Fruit fly (Drosophila melanogaster) whole organism, embryonic: Measurements from ENCODE around the gene sif.

Experiments
- Ada2b ChIP-seq: fragments of 200-800 bp; sonication (Bioruptor generic); IDR thresholded peaks from 2 replicates; pipeline ENCODE4 v1.3.6; 2022; ENCODE audit warnings: missing biosample characterization, missing genetic modification characterization
- Atf-2 ChIP-seq: fragments of 200-800 bp; sonication (Bioruptor generic); optimal IDR thresholded peaks from 2 replicates; lab custom pipeline; 2016; ENCODE audit warnings: missing biosample characterization, missing genetic modification characterization
- B-H2 ChIP-seq: fragments of 200-800 bp; sonication (Bioruptor generic); optimal IDR thresholded peaks from 2 replicates; lab custom pipeline; 2018; ENCODE audit warnings: missing biosample characterization, mild to moderate bottlenecking, missing genetic modification characterization
- BEAF-32 ChIP-seq: fragments of 200-800 bp; sonication (Bioruptor generic); optimal IDR thresholded peaks from 3 replicates; lab custom pipeline; 2017; ENCODE audit warnings: missing biosample characterization, missing genetic modification characterization, mild to moderate bottlenecking, moderate library complexity, missing genetic modification reagents
- CG10267 ChIP-seq: fragments of 200-800 bp; sonication (Bioruptor generic); optimal IDR thresholded peaks from 2 replicates; lab custom pipeline; 2018; ENCODE audit warnings: missing biosample characterization, mild to moderate bottlenecking, missing genetic modification characterization, moderate library complexity
- CG10959 ChIP-seq: fragments of 200-800 bp; sonication (Bioruptor generic); IDR thresholded peaks from 2 replicates; pipeline ENCODE4 v1.3.6; 2022; ENCODE audit warnings: missing biosample characterization, missing genetic modification characterization
- CG11696 ChIP-seq: fragments of 200-800 bp; sonication (Bioruptor generic); IDR thresholded peaks from 2 replicates; pipeline ENCODE4 v1.3.6; 2022; ENCODE audit warnings: missing biosample characterization, missing genetic modification characterization
- CG13624 ChIP-seq: fragments of 200-800 bp; sonication (Bioruptor generic); optimal IDR thresholded peaks from 2 replicates; lab custom pipeline; 2016; ENCODE audit warnings: missing biosample characterization, missing genetic modification characterization
- CG13775 ChIP-seq: fragments of 200-800 bp; sonication (Bioruptor generic); optimal IDR thresholded peaks from 3 replicates; lab custom pipeline; 2017; ENCODE audit warnings: missing biosample characterization, mild to moderate bottlenecking, missing genetic modification characterization
- CG14710 ChIP-seq: fragments of 200-800 bp; sonication (Bioruptor generic); optimal IDR thresholded peaks from 3 replicates; lab custom pipeline; 2019; ENCODE audit warnings: missing biosample characterization, mild to moderate bottlenecking, missing genetic modification characterization, moderate library complexity
- CG14965 ChIP-seq: fragments of 200-800 bp; sonication (Bioruptor generic); optimal IDR thresholded peaks from 2 replicates; lab custom pipeline; 2016; ENCODE audit warnings: missing biosample characterization, missing genetic modification characterization, borderline replicate concordance
- CG16779 ChIP-seq: fragments of 200-800 bp; sonication (Bioruptor generic); IDR thresholded peaks from 2 replicates; pipeline ENCODE4 v1.3.6; 2022; ENCODE audit warnings: missing biosample characterization, missing genetic modification characterization
- CG17328 ChIP-seq: fragments of 200-800 bp; sonication (Bioruptor generic); IDR thresholded peaks from 2 replicates; pipeline ENCODE4 v1.3.6; 2022; ENCODE audit warnings: missing biosample characterization, missing genetic modification characterization
- CG2129 ChIP-seq: fragments of 200-800 bp; sonication (Bioruptor generic); IDR thresholded peaks from 2 replicates; pipeline ENCODE4 v1.3.6; 2022; ENCODE audit warnings: missing biosample characterization, missing genetic modification characterization; ENCODE audit not compliant: partially characterized antibody
- CG2678 ChIP-seq: fragments of 200-800 bp; sonication (Bioruptor generic); optimal IDR thresholded peaks from 3 replicates; lab custom pipeline; 2019; ENCODE audit warnings: missing biosample characterization, mild to moderate bottlenecking, missing genetic modification characterization, moderate library complexity
- CG2889 ChIP-seq: fragments of 200-800 bp; sonication (Bioruptor generic); IDR thresholded peaks from 3 replicates; pipeline ENCODE4 v1.3.6; 2022; ENCODE audit warnings: missing biosample characterization, missing genetic modification characterization
- CG31365 ChIP-seq: fragments of 200-800 bp; sonication (Bioruptor generic); optimal IDR thresholded peaks from 2 replicates; lab custom pipeline; 2018; ENCODE audit warnings: missing biosample characterization, mild to moderate bottlenecking, missing genetic modification characterization
- CG33213 ChIP-seq: fragments of 200-800 bp; sonication (Bioruptor generic); optimal IDR thresholded peaks from 3 replicates; lab custom pipeline; 2016; ENCODE audit warnings: missing biosample characterization, missing genetic modification characterization
- CG3847 ChIP-seq: fragments of 200-800 bp; sonication (Bioruptor generic); IDR thresholded peaks from 2 replicates; pipeline ENCODE4 v1.3.6; 2022; ENCODE audit warnings: missing biosample characterization, missing genetic modification characterization
- CG6654 ChIP-seq: fragments of 200-800 bp; sonication (Bioruptor generic); optimal IDR thresholded peaks from 2 replicates; lab custom pipeline; 2017; ENCODE audit warnings: missing biosample characterization, mild to moderate bottlenecking, missing genetic modification characterization
- CG7745 ChIP-seq: fragments of 200-800 bp; sonication (Bioruptor generic); optimal IDR thresholded peaks from 2 replicates; lab custom pipeline; 2018; ENCODE audit warnings: missing biosample characterization, mild to moderate bottlenecking, missing genetic modification characterization, moderate library complexity
- CG7963 ChIP-seq: fragments of 200-800 bp; sonication (Bioruptor generic); IDR thresholded peaks from 3 replicates; pipeline ENCODE4 v1.3.6; 2022; ENCODE audit warnings: missing biosample characterization, missing genetic modification characterization; ENCODE audit not compliant: partially characterized antibody
- CG8089 ChIP-seq: fragments of 200-800 bp; sonication (Bioruptor generic); optimal IDR thresholded peaks from 3 replicates; lab custom pipeline; 2016; ENCODE audit warnings: missing biosample characterization, missing genetic modification characterization
- CG8281 ChIP-seq: fragments of 200-800 bp; sonication (Bioruptor generic); optimal IDR thresholded peaks from 2 replicates; lab custom pipeline; 2018; ENCODE audit warnings: missing biosample characterization, mild to moderate bottlenecking, missing genetic modification characterization, moderate library complexity
- CG9727 ChIP-seq: fragments of 200-800 bp; sonication (Bioruptor generic); optimal IDR thresholded peaks from 3 replicates; lab custom pipeline; 2017; ENCODE audit warnings: missing biosample characterization, mild to moderate bottlenecking, missing genetic modification characterization
- CoRest ChIP-seq: fragments of 200-800 bp; sonication (Bioruptor generic); optimal IDR thresholded peaks from 3 replicates; lab custom pipeline; 2018; ENCODE audit warnings: missing biosample characterization, mild to moderate bottlenecking, missing genetic modification characterization, moderate library complexity
- D19A ChIP-seq: fragments of 200-800 bp; optimal IDR thresholded peaks from 3 replicates; lab custom pipeline; 2019; ENCODE audit warnings: missing biosample characterization, mild to moderate bottlenecking, missing genetic modification characterization, moderate library complexity
- Dip2 ChIP-seq: fragments of 200-800 bp; sonication (Bioruptor generic); IDR thresholded peaks from 2 replicates; pipeline ENCODE4 v1.3.6; 2022; ENCODE audit warnings: missing biosample characterization, missing genetic modification characterization
- Drgx ChIP-seq: fragments of 200-800 bp; sonication (Bioruptor generic); IDR thresholded peaks from 2 replicates; pipeline ENCODE4 v1.3.6; 2022; ENCODE audit warnings: missing biosample characterization, missing genetic modification characterization
- E2f1 ChIP-seq: fragments of 200-800 bp; sonication (Bioruptor generic); IDR thresholded peaks from 2 replicates; pipeline ENCODE4 v1.3.6; 2022; ENCODE audit warnings: missing biosample characterization, missing genetic modification characterization
- Fer1 ChIP-seq: fragments of 200-800 bp; sonication (Bioruptor generic); optimal IDR thresholded peaks from 2 replicates; lab custom pipeline; 2017; ENCODE audit warnings: missing biosample characterization, mild to moderate bottlenecking, missing genetic modification characterization
- Kr ChIP-seq: fragments of 200-800 bp; sonication (Bioruptor generic); optimal IDR thresholded peaks from 2 replicates; lab custom pipeline; 2017; ENCODE audit warnings: missing biosample characterization, mild to moderate bottlenecking, missing genetic modification characterization
- Mad ChIP-seq: fragments of 200-800 bp; sonication (Bioruptor generic); optimal IDR thresholded peaks from 2 replicates; lab custom pipeline; 2016; ENCODE audit warnings: missing biosample characterization, missing genetic modification characterization
- NFAT ChIP-seq: fragments of 200-800 bp; sonication (Bioruptor generic); IDR thresholded peaks from 2 replicates; pipeline ENCODE4 v1.3.6; 2022; ENCODE audit warnings: missing biosample characterization, missing genetic modification characterization
- Oaz ChIP-seq: fragments of 200-800 bp; sonication (Bioruptor generic); IDR thresholded peaks from 2 replicates; pipeline ENCODE4 v1.3.6; 2022; ENCODE audit warnings: missing biosample characterization, missing genetic modification characterization
- Six4 ChIP-seq: fragments of 200-800 bp; sonication (Bioruptor generic); optimal IDR thresholded peaks from 2 replicates; lab custom pipeline; 2016; ENCODE audit warnings: missing biosample characterization, missing genetic modification characterization
- Vsx1 ChIP-seq: fragments of 200-800 bp; sonication (Bioruptor generic); optimal IDR thresholded peaks from 2 replicates; lab custom pipeline; 2017; ENCODE audit warnings: missing biosample characterization, mild to moderate bottlenecking, missing genetic modification characterization, missing genetic modification reagents
- ato ChIP-seq: fragments of 200-800 bp; sonication (Bioruptor generic); IDR thresholded peaks from 2 replicates; pipeline ENCODE4 v1.3.6; 2022; ENCODE audit warnings: missing biosample characterization, missing genetic modification characterization; ENCODE audit not compliant: partially characterized antibody
- croc ChIP-seq: fragments of 200-800 bp; sonication (Bioruptor generic); conservative IDR thresholded peaks from 3 replicates; pipeline ENCODE4 v1.3.6; 2022; ENCODE audit warnings: missing biosample characterization, missing genetic modification characterization
- da ChIP-seq: fragments of 200-800 bp; sonication (Bioruptor generic); optimal IDR thresholded peaks from 2 replicates; lab custom pipeline; 2016; ENCODE audit warnings: missing biosample characterization, missing genetic modification characterization
- dpn ChIP-seq, 2 experiments: fragments of 200-800 bp; sonication (Bioruptor generic); optimal IDR thresholded peaks; 3 replicates each; lab custom pipeline; 2016; ENCODE audit warnings: missing biosample characterization in 2 of 2, missing genetic modification characterization in 2 of 2
- fd64A ChIP-seq: fragments of 200-800 bp; sonication (Bioruptor generic); optimal IDR thresholded peaks from 3 replicates; lab custom pipeline; 2018; ENCODE audit warnings: missing biosample characterization, mild to moderate bottlenecking, missing genetic modification characterization
- gcm2 ChIP-seq: fragments of 200-800 bp; sonication (Bioruptor generic); optimal IDR thresholded peaks from 2 replicates; lab custom pipeline; 2016; ENCODE audit warnings: missing biosample characterization, missing genetic modification characterization
- grn ChIP-seq: fragments of 200-800 bp; sonication (Bioruptor generic); optimal IDR thresholded peaks from 3 replicates; lab custom pipeline; 2017; ENCODE audit warnings: missing biosample characterization, missing genetic modification characterization
- mam ChIP-seq: fragments of 200-800 bp; sonication (Bioruptor generic); optimal IDR thresholded peaks from 3 replicates; lab custom pipeline; 2016; ENCODE audit warnings: missing biosample characterization, missing genetic modification characterization
- odd ChIP-seq: fragments of 200-800 bp; sonication (Bioruptor generic); optimal IDR thresholded peaks from 2 replicates; lab custom pipeline; 2017; ENCODE audit warnings: missing biosample characterization, mild to moderate bottlenecking, missing genetic modification characterization
- trem ChIP-seq: fragments of 200-800 bp; optimal IDR thresholded peaks from 3 replicates; lab custom pipeline; 2019; ENCODE audit warnings: missing biosample characterization, mild to moderate bottlenecking, missing genetic modification characterization, moderate library complexity
- vvl ChIP-seq: fragments of 200-800 bp; sonication (Bioruptor generic); IDR thresholded peaks from 2 replicates; pipeline ENCODE4 v1.3.6; 2022; ENCODE audit warnings: missing biosample characterization, missing genetic modification characterization
- wor ChIP-seq: fragments of 200-800 bp; sonication (Bioruptor generic); IDR thresholded peaks from 2 replicates; pipeline ENCODE4 v1.3.6; 2022; ENCODE audit warnings: missing biosample characterization, missing genetic modification characterization
- yki ChIP-seq: fragments of >200 bp; optimal IDR thresholded peaks from 3 replicates; lab custom pipeline; 2018

sif gene

dm6 chr3L:5633247-5634187, 24.2 kb upstream of the sif start (continued):
- TF ChIP-seq Dip2 (GFP tag; lab: Robert Waterston, UW) (no peak), CG2678 (tag; lab: Kevin White, UChicago) (no peak), CG10959 (GFP tag; lab: Robert Waterston, UW) (peak; percentile 41; the same call in 1 of the 2 replicates), BEAF-32 (GFP tag; lab: Kevin White, UChicago) (no peak), NFAT (GFP tag; lab: Robert Waterston, UW) (no peak), dpn (GFP tag; optimal IDR thresholded peaks at IDR 0.05; lab: Kevin White, UChicago) (no peak), CG33213 (GFP tag; lab: Kevin White, UChicago) (no peak), gcm2 (no peak), CoRest (no peak), ato (GFP tag; lab: Robert Waterston, UW) (no peak), CG13624 (no peak), trem (tag; lab: Kevin White, UChicago) (peak; percentile 17), odd (no peak), Atf-2 (no peak), CG16779 (GFP tag; lab: Robert Waterston, UW) (no peak), da (GFP tag; lab: Kevin White, UChicago) (no peak), Drgx (GFP tag; lab: Robert Waterston, UW) (peak; percentile 51), Mad (no peak), CG14965 (GFP tag; lab: Kevin White, UChicago) (no peak), CG31365 (tag; lab: Kevin White, UChicago) (no peak), vvl (GFP tag; lab: Robert Waterston, UW) (no peak), CG10267 (tag; lab: Kevin White, UChicago) (peak; percentile 3), CG13775 (no peak), yki (lab: Kevin White, UChicago) (no peak), CG9727 (GFP tag; lab: Kevin White, UChicago) (no peak), mam (no peak), CG2889 (no peak), Kr (GFP tag; lab: Kevin White, UChicago) (no peak), CG8089 (GFP tag; lab: Kevin White, UChicago) (no peak), B-H2 (GFP tag; lab: Kevin White, UChicago) (no peak), grn (GFP tag; lab: Kevin White, UChicago) (no peak), CG11696 (GFP tag; lab: Robert Waterston, UW) (no peak), Oaz (GFP tag; lab: Robert Waterston, UW) (no peak), CG3847 (GFP tag; lab: Robert Waterston, UW) (no peak), E2f1 (no peak), fd64A (no peak), CG8281 (tag; lab: Kevin White, UChicago) (no peak), CG7745 (tag; lab: Kevin White, UChicago) (no peak), CG2129 (GFP tag; lab: Robert Waterston, UW) (no peak), CG7963 (GFP tag; lab: Robert Waterston, UW) (no peak), D19A (no peak), croc (GFP tag; lab: Robert Waterston, UW) (no peak), Fer1 (GFP tag; lab: Kevin White, UChicago) (no peak), CG6654 (no peak), Six4 (GFP tag; lab: Kevin White, UChicago) (no peak), CG17328 (no peak), Ada2b (GFP tag; lab: Robert Waterston, UW) (no peak), wor (GFP tag; lab: Robert Waterston, UW) (no peak), CG14710 (tag; lab: Kevin White, UChicago) (peak; percentile 30), Vsx1 (GFP tag; lab: Kevin White, UChicago) (no peak)
